Worm (Caenorhabditis elegans): Measurements from ENCODE around the gene msp-142.
"Not testable (repeated sequence)": the region's sequence is repeated elsewhere in the genome, so short reads cannot be mapped to it uniquely, and the experiment has no call there.

Gene msp-142

ce11 chrII:5797348-5797977 lies at the start of gene msp-142, which contains the start of gene msp-63:
Gene msp-142, plus strand, starts transcription at chrII:5797927.
Gene msp-63, minus strand, starts transcription at chrII:5797448.
- TF ChIP-seq tab-1 (GFP tag; IDR thresholded peaks at IDR 0.05) = no peak
- no peak for TF ChIP-seq ztf-23 (GFP tag; IDR thresholded peaks at IDR 0.05)
- TF ChIP-seq klf-2 (GFP tag; conservative IDR thresholded peaks at IDR 0.05) = no peak
- TF ChIP-seq T22C8.4 (GFP tag; IDR thresholded peaks at IDR 0.05) = no peak
- TF ChIP-seq ztf-29 (GFP tag; IDR thresholded peaks at IDR 0.05) = no peak
- TF ChIP-seq flt-1 (GFP tag; IDR thresholded peaks at IDR 0.05) = no peak
- no peak for TF ChIP-seq cog-1 (tag; optimal IDR thresholded peaks at IDR 0.05)
- TF ChIP-seq ref-1 (GFP tag; conservative IDR thresholded peaks at IDR 0.05) = no peak
- no peak for TF ChIP-seq med-1 (GFP tag; optimal IDR thresholded peaks at IDR 0.05; ENCODE audit: insufficient read depth)

- TF ChIP-seq klf-2 (GFP tag; conservative IDR thresholded peaks at IDR 0.05) = no peak
Observed at ce11 chrII:5748395-5748794, 49.3 kb upstream of the msp-142 start.

- TF ChIP-seq tab-1 (GFP tag; IDR thresholded peaks at IDR 0.05) = no peak
- no peak for TF ChIP-seq T22C8.4 (GFP tag; IDR thresholded peaks at IDR 0.05)
- TF ChIP-seq flt-1 (GFP tag; IDR thresholded peaks at IDR 0.05) = no peak
- TF ChIP-seq med-1 (GFP tag; optimal IDR thresholded peaks at IDR 0.05; ENCODE audit: insufficient read depth) = no peak
- TF ChIP-seq ref-1 (GFP tag; conservative IDR thresholded peaks at IDR 0.05) = no peak
- no peak for TF ChIP-seq cog-1 (tag; optimal IDR thresholded peaks at IDR 0.05)
- TF ChIP-seq klf-2 (GFP tag; conservative IDR thresholded peaks at IDR 0.05) = no peak
- TF ChIP-seq ztf-29 (GFP tag; IDR thresholded peaks at IDR 0.05) = no peak
- no peak for TF ChIP-seq ztf-23 (GFP tag; IDR thresholded peaks at IDR 0.05)
Observed at ce11 chrII:5749733-5750238, 47.9 kb upstream of the msp-142 start, which contains the start of gene ifb-2. Gene ifb-2, plus strand, starts transcription at chrII:5750188.

ce11 chrII:5751353-5751752 lies 46.4 kb upstream of the msp-142 start:
- TF ChIP-seq med-1 (GFP tag; optimal IDR thresholded peaks at IDR 0.05; ENCODE audit: insufficient read depth) = no peak
- TF ChIP-seq ztf-29 (GFP tag; IDR thresholded peaks at IDR 0.05) = no peak
- no peak for TF ChIP-seq T22C8.4 (GFP tag; IDR thresholded peaks at IDR 0.05)
- TF ChIP-seq flt-1 (GFP tag; IDR thresholded peaks at IDR 0.05) = no peak

- no peak for TF ChIP-seq ref-1 (GFP tag; conservative IDR thresholded peaks at IDR 0.05)
- TF ChIP-seq klf-2 (GFP tag; conservative IDR thresholded peaks at IDR 0.05) = no peak
- no peak for TF ChIP-seq T22C8.4 (GFP tag; IDR thresholded peaks at IDR 0.05)
- TF ChIP-seq med-1 (GFP tag; optimal IDR thresholded peaks at IDR 0.05; ENCODE audit: insufficient read depth) = no peak
- no peak for TF ChIP-seq ztf-23 (GFP tag; IDR thresholded peaks at IDR 0.05)
- no peak for TF ChIP-seq ztf-29 (GFP tag; IDR thresholded peaks at IDR 0.05)
- TF ChIP-seq flt-1 (GFP tag; IDR thresholded peaks at IDR 0.05) = no peak
- TF ChIP-seq cog-1 (tag; optimal IDR thresholded peaks at IDR 0.05) = no peak
- TF ChIP-seq tab-1 (GFP tag; IDR thresholded peaks at IDR 0.05) = no peak
Observed at ce11 chrII:5754168-5754567, 43.6 kb upstream of the msp-142 start, which contains the start of gene F10C1.8. Gene F10C1.8, plus strand, starts transcription at chrII:5754468.

ce11 chrII:5757656-5758055 lies 40.1 kb upstream of the msp-142 start, which contains the start of the genes F10C1.3 and F10C1.23:
Gene F10C1.3, minus strand, starts transcription at chrII:5757756.
Gene F10C1.23, plus strand, starts transcription at chrII:5758040.
- not testable (repeated sequence) for TF ChIP-seq med-1 (GFP tag; optimal IDR thresholded peaks at IDR 0.05; ENCODE audit: insufficient read depth); flt-1 (GFP tag; IDR thresholded peaks at IDR 0.05); ref-1 (GFP tag; conservative IDR thresholded peaks at IDR 0.05)

- no peak for TF ChIP-seq klf-2 (GFP tag; conservative IDR thresholded peaks at IDR 0.05)
- no peak for TF ChIP-seq T22C8.4 (GFP tag; IDR thresholded peaks at IDR 0.05)
- TF ChIP-seq med-1 (GFP tag; optimal IDR thresholded peaks at IDR 0.05; ENCODE audit: insufficient read depth) = no peak
- no peak for TF ChIP-seq flt-1 (GFP tag; IDR thresholded peaks at IDR 0.05)
- TF ChIP-seq ztf-29 (GFP tag; IDR thresholded peaks at IDR 0.05) = no peak
- no peak for TF ChIP-seq ref-1 (GFP tag; conservative IDR thresholded peaks at IDR 0.05)
- no peak for TF ChIP-seq cog-1 (tag; optimal IDR thresholded peaks at IDR 0.05)
- no peak for TF ChIP-seq ztf-23 (GFP tag; IDR thresholded peaks at IDR 0.05)
- no peak for TF ChIP-seq tab-1 (GFP tag; IDR thresholded peaks at IDR 0.05)
Observed at ce11 chrII:5765318-5765717, 32.4 kb upstream of the msp-142 start, which contains the start of gene ifb-1. Gene ifb-1, plus strand, starts transcription at chrII:5765618.

ce11 chrII:5768274-5768820 lies 29.4 kb upstream of the msp-142 start:
- TF ChIP-seq cog-1 (tag; optimal IDR thresholded peaks at IDR 0.05) (no peak), klf-2 (GFP tag; conservative IDR thresholded peaks at IDR 0.05) (no peak), ztf-23 (GFP tag; IDR thresholded peaks at IDR 0.05) (no peak), flt-1 (GFP tag; IDR thresholded peaks at IDR 0.05) (no peak), ztf-29 (GFP tag; IDR thresholded peaks at IDR 0.05) (no peak), T22C8.4 (GFP tag; IDR thresholded peaks at IDR 0.05) (no peak), tab-1 (GFP tag; IDR thresholded peaks at IDR 0.05) (no peak), ref-1 (GFP tag; conservative IDR thresholded peaks at IDR 0.05) (no peak), med-1 (GFP tag; optimal IDR thresholded peaks at IDR 0.05; ENCODE audit: insufficient read depth) (no peak)

- peak; percentile 11 for TF ChIP-seq cog-1 (tag; optimal IDR thresholded peaks at IDR 0.05)
- peak; percentile 80 for TF ChIP-seq ztf-23 (GFP tag; IDR thresholded peaks at IDR 0.05)
- TF ChIP-seq ztf-29 (GFP tag; IDR thresholded peaks at IDR 0.05) = peak; percentile 50; the same call in 1 of the 2 replicates
- peak; percentile 82 for TF ChIP-seq tab-1 (GFP tag; IDR thresholded peaks at IDR 0.05)
- peak; percentile 80; the same call in 1 of the 2 replicates for TF ChIP-seq flt-1 (GFP tag; IDR thresholded peaks at IDR 0.05)
- TF ChIP-seq med-1 (GFP tag; optimal IDR thresholded peaks at IDR 0.05; ENCODE audit: insufficient read depth) = no peak
- peak; percentile 41; the same call in 1 of the 2 replicates for TF ChIP-seq T22C8.4 (GFP tag; IDR thresholded peaks at IDR 0.05)
- 0 out of 2 replicates have a peak, but pooled peaks have one; percentile 39 for TF ChIP-seq ref-1 (GFP tag; conservative IDR thresholded peaks at IDR 0.05)
- no peak; the same call in 1 of the 2 replicates for TF ChIP-seq klf-2 (GFP tag; conservative IDR thresholded peaks at IDR 0.05)
Observed at ce11 chrII:5772547-5773142, 25.1 kb upstream of the msp-142 start.

Measured in whole organism, midembryonic.